Fruit fly (Drosophila melanogaster): ENCODE data around the gene Dci.

dm6 chr3L:875416-876011, 24.4 kb downstream of the Dci start:
- TF ChIP-seq CG10348 (GFP tag; IDR thresholded peaks at IDR 0.05) = no peak
- TF ChIP-seq gl (tag; optimal IDR thresholded peaks at IDR 0.05) = no peak
- TF ChIP-seq Pif1A (GFP tag; optimal IDR thresholded peaks at IDR 0.05) = no peak
- TF ChIP-seq Snoo (tag; optimal IDR thresholded peaks at IDR 0.05) = no peak
- no peak for TF ChIP-seq CG34367 (tag; optimal IDR thresholded peaks at IDR 0.05)
- TF ChIP-seq CG32121 (GFP tag; IDR thresholded peaks at IDR 0.05) = no peak; the same call in 1 of the 2 replicates
- TF ChIP-seq CG12605 (GFP tag; IDR thresholded peaks at IDR 0.05) = no peak
- TF ChIP-seq CG8159 (tag; optimal IDR thresholded peaks at IDR 0.05) = no peak
- 0 out of 3 replicates have a peak, but pooled peaks have one; percentile 34 for TF ChIP-seq CG4496 (GFP tag; IDR thresholded peaks at IDR 0.05)
- TF ChIP-seq Ets98B (GFP tag; IDR thresholded peaks at IDR 0.05) = peak; percentile 21; the same call in 1 of the 2 replicates
